Fruit fly (Drosophila melanogaster): ENCODE data around the gene Diedel2.

dm6 chr3R:29584266-29584665, 24.0 kb upstream of the Diedel2 start:
- TF ChIP-seq pan (optimal IDR thresholded peaks at IDR 0.05) (no peak), CG8478 (optimal IDR thresholded peaks at IDR 0.05) (no peak)

All from whole organism.